Worm (Caenorhabditis elegans) whole organism, L2 larva: ENCODE data around the gene clec-171.

ENCODE experiments used
- F13H6.1 ChIP-seq: sonication (generic microtip); optimal IDR thresholded peaks from 2 replicates; lab custom pipeline; 2016; ENCODE audit warnings: missing genetic modification characterization, missing compliant biosample characterization
- R02D3.7 ChIP-seq: fragments of 150-350 bp; optimal IDR thresholded peaks from 2 replicates; lab custom pipeline; 2014; ENCODE audit warnings: missing biosample characterization, missing genetic modification characterization
- Y55F3AM.14 ChIP-seq: fragments of 200-800 bp; sonication (Bioruptor generic); optimal IDR thresholded peaks from 2 replicates; lab custom pipeline; 2018; ENCODE audit warnings: mild to moderate bottlenecking, missing genetic modification characterization, missing compliant biosample characterization
- ZK546.5 ChIP-seq: sonication (generic microtip); optimal IDR thresholded peaks from 2 replicates; lab custom pipeline; 2017; ENCODE audit warnings: missing biosample characterization, missing genetic modification characterization
- ceh-82 ChIP-seq: fragments of 150-350 bp; optimal IDR thresholded peaks from 2 replicates; lab custom pipeline; 2014; ENCODE audit warnings: missing biosample characterization, missing genetic modification characterization
- crh-2 ChIP-seq: sonication (generic microtip); optimal IDR thresholded peaks from 2 replicates; lab custom pipeline; 2017; ENCODE audit warnings: missing biosample characterization, missing genetic modification characterization
- dmd-4 ChIP-seq: sonication (generic microtip); optimal IDR thresholded peaks from 2 replicates; lab custom pipeline; 2017; ENCODE audit warnings: missing biosample characterization, missing genetic modification characterization
- egl-27 ChIP-seq: sonication (generic microtip); optimal IDR thresholded peaks from 3 replicates; lab custom pipeline; 2017; ENCODE audit warnings: missing biosample characterization, missing genetic modification reagents, missing genetic modification characterization
- elt-1 ChIP-seq: fragments of 150-350 bp; optimal IDR thresholded peaks from 2 replicates; lab custom pipeline; 2014; ENCODE audit warnings: missing biosample characterization, missing genetic modification characterization
- elt-3 ChIP-seq: sonication (generic microtip); optimal IDR thresholded peaks from 2 replicates; lab custom pipeline; 2017; ENCODE audit warnings: missing biosample characterization, missing genetic modification characterization
- fos-1 ChIP-seq: fragments of 150-350 bp; optimal IDR thresholded peaks from 2 replicates; lab custom pipeline; 2014; ENCODE audit warnings: missing biosample characterization, missing genetic modification characterization
- lin-11 ChIP-seq: fragments of 150-350 bp; sonication (generic microtip); optimal IDR thresholded peaks from 2 replicates; lab custom pipeline; 2014; ENCODE audit warnings: missing biosample characterization, missing genetic modification characterization, inconsistent platforms, mixed read lengths
- lin-13 ChIP-seq: fragments of 150-350 bp; optimal IDR thresholded peaks from 2 replicates; lab custom pipeline; 2014; ENCODE audit warnings: missing biosample characterization, missing genetic modification reagents, missing genetic modification characterization
- lin-39 ChIP-seq: fragments of 150-350 bp; optimal IDR thresholded peaks from 2 replicates; lab custom pipeline; 2014; ENCODE audit warnings: missing biosample characterization, missing genetic modification reagents, missing genetic modification characterization
- lsy-2 ChIP-seq, 2 experiments: fragments of 150-350 bp in 1 of 2; sonication (generic microtip) in 1 of 2; optimal IDR thresholded peaks; 2 replicates each; lab custom pipeline; 2014 to 2017; ENCODE audit warnings: missing biosample characterization in 2 of 2, missing genetic modification characterization in 2 of 2
- mbf-1 ChIP-seq: sonication (generic microtip); optimal IDR thresholded peaks from 2 replicates; lab custom pipeline; 2017; ENCODE audit warnings: missing biosample characterization, missing genetic modification characterization
- nhr-10 ChIP-seq: sonication (generic microtip); optimal IDR thresholded peaks from 2 replicates; lab custom pipeline; 2017; ENCODE audit warnings: missing biosample characterization, missing genetic modification characterization
- nhr-11 ChIP-seq: fragments of 150-350 bp; optimal IDR thresholded peaks from 2 replicates; lab custom pipeline; 2014; ENCODE audit warnings: missing biosample characterization, missing genetic modification characterization
- nhr-12 ChIP-seq: fragments of 150-350 bp; optimal IDR thresholded peaks from 2 replicates; lab custom pipeline; 2014; ENCODE audit warnings: missing biosample characterization, missing genetic modification characterization
- nhr-21 ChIP-seq: fragments of 150-350 bp; optimal IDR thresholded peaks from 2 replicates; lab custom pipeline; 2014; ENCODE audit warnings: missing biosample characterization, missing genetic modification characterization
- nhr-23 ChIP-seq: fragments of 150-350 bp; optimal IDR thresholded peaks from 2 replicates; lab custom pipeline; 2014; ENCODE audit warnings: missing biosample characterization, missing genetic modification reagents, missing genetic modification characterization
- nhr-237 ChIP-seq: fragments of 150-350 bp; optimal IDR thresholded peaks from 2 replicates; lab custom pipeline; 2014; ENCODE audit warnings: missing biosample characterization, missing genetic modification characterization
- nhr-25 ChIP-seq: fragments of 150-350 bp; sonication (generic microtip); optimal IDR thresholded peaks from 3 replicates; lab custom pipeline; 2014; ENCODE audit warnings: missing biosample characterization, missing genetic modification characterization
- nhr-6 ChIP-seq: fragments of 150-350 bp; optimal IDR thresholded peaks from 2 replicates; lab custom pipeline; 2014; ENCODE audit warnings: missing biosample characterization, missing genetic modification characterization
- nhr-77 ChIP-seq: fragments of 150-350 bp; optimal IDR thresholded peaks from 2 replicates; lab custom pipeline; 2014; ENCODE audit warnings: missing biosample characterization, missing genetic modification characterization
- peb-1 ChIP-seq: fragments of 150-350 bp; optimal IDR thresholded peaks from 2 replicates; lab custom pipeline; 2014; ENCODE audit warnings: missing biosample characterization, missing genetic modification characterization
- sem-4 ChIP-seq: fragments of 150-350 bp; optimal IDR thresholded peaks from 2 replicates; lab custom pipeline; 2014; ENCODE audit warnings: missing biosample characterization, missing genetic modification reagents, missing genetic modification characterization
- sma-3 ChIP-seq: sonication (generic microtip); optimal IDR thresholded peaks from 2 replicates; lab custom pipeline; 2016; ENCODE audit warnings: missing genetic modification reagents, missing genetic modification characterization, missing compliant biosample characterization
- sma-9 ChIP-seq, 2 experiments: fragments of 150-350 bp in 1 of 2; sonication (generic microtip) in 1 of 2; optimal IDR thresholded peaks; 2 replicates each; lab custom pipeline; 2014 to 2016; ENCODE audit warnings: missing genetic modification characterization in 2 of 2, mild to moderate bottlenecking in 1 of 2, missing biosample characterization in 1 of 2, missing compliant biosample characterization in 1 of 2, missing genetic modification reagents in 1 of 2, moderate library complexity in 1 of 2
- snpc-4 ChIP-seq: fragments of 150-350 bp; optimal IDR thresholded peaks from 2 replicates; lab custom pipeline; 2014; ENCODE audit warnings: missing biosample characterization, missing genetic modification characterization
- unc-39 ChIP-seq: fragments of 150-350 bp; optimal IDR thresholded peaks from 2 replicates; lab custom pipeline; 2014; ENCODE audit warnings: missing biosample characterization, missing genetic modification characterization
- zag-1 ChIP-seq: fragments of 150-350 bp; optimal IDR thresholded peaks from 2 replicates; lab custom pipeline; 2014; ENCODE audit warnings: missing biosample characterization, missing genetic modification characterization
- ztf-1 ChIP-seq: fragments of 200-800 bp; sonication (Bioruptor generic); conservative IDR thresholded peaks from 2 replicates; pipeline ENCODE4 v1.3.6; 2022; ENCODE audit warnings: missing genetic modification characterization, missing compliant biosample characterization
- ztf-11 ChIP-seq: sonication (generic microtip); optimal IDR thresholded peaks from 2 replicates; lab custom pipeline; 2017; ENCODE audit warnings: missing biosample characterization, missing genetic modification characterization
- ztf-4 ChIP-seq: fragments of 150-350 bp; optimal IDR thresholded peaks from 2 replicates; lab custom pipeline; 2014; ENCODE audit warnings: missing biosample characterization, missing genetic modification characterization

Gene clec-171

DNA sequence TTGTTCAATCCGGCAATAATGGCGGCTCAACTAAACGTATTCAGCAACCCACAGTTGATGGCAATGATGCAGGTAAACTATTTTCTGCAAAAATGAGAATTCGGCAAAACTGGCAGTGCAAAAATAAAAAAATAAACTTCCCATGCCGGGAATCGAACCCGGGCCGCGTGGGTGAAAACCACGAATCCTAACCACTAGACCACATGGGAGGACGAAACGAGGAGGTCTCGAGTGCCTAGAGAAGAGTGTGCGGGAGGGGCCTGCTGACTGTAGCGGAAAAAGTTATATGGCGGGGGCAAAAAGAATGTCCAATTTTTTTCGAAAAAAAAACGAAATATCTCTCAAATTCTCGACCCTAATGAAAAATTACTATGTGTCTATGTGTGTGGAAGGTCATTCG lies 39.1 kb downstream of the clec-171 start (continued):
- TF ChIP-seq elt-3 (tag; lab: Kevin White, UChicago) (no peak), R02D3.7 (tag; lab: Kevin White, UChicago) (no peak), nhr-25 (peak; percentile 10), nhr-10 (tag; lab: Kevin White, UChicago) (no peak)
- TF ChIP-seq, all 48 proteins: peak for 13

DNA sequence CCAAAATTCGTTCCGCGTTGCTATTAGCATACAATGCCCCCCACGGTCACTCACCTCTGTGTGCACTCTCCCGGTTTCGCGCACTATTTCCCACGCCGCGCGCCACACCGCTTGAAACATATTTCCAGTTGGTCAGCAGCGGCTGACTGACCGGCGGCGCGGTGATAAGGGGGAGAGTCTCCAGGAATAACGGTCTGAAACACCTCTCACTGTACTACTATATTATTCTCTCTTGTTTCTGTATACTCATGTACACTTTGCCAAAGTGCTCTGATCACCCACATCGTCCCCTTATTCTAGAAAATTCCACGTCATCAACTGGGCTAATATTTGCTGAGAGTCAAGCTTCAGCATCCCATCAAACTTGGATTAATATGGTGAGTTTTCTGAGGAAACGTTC lies 41.3 kb downstream of the clec-171 start, which contains the start of gene nhr-41:
nhr-41 (plus strand) TSS at position 301 of the 400 bp plus-strand sequence.
- no peak for TF ChIP-seq F13H6.1 (tag; lab: Kevin White, UChicago)
- no peak for TF ChIP-seq R02D3.7 (tag; lab: Kevin White, UChicago)
- no peak for TF ChIP-seq lin-39 (tag; lab: Kevin White, UChicago)
- no peak for TF ChIP-seq elt-1 (tag; lab: Kevin White, UChicago)
- TF ChIP-seq lsy-2 (tag; optimal IDR thresholded peaks at IDR 0.05; lab: Kevin White, UChicago): no peak
- no peak for TF ChIP-seq nhr-11 (tag; lab: Kevin White, UChicago)

DNA sequence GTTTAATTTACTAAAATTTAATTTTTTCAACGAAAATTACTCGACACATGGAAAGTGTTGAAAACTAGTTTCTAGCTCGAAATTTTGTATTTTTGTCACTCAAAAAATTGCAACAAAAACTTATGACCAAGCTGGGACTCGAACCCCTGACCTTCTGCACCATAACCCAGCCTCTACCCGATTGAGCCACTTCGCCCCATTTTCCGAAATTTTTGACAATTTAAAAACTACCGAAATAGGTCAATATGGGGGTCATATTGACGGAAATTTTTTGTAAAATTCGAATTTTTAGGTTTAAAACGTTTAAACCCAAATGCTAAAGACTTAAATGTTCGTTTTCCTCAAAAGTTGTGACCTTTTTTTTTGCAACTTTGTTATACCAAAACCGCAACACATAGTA lies 41.7 kb downstream of the clec-171 start:
- no peak for TF ChIP-seq ztf-4 (tag; lab: Kevin White, UChicago)
- TF ChIP-seq, all 48 proteins: peak for 0

DNA sequence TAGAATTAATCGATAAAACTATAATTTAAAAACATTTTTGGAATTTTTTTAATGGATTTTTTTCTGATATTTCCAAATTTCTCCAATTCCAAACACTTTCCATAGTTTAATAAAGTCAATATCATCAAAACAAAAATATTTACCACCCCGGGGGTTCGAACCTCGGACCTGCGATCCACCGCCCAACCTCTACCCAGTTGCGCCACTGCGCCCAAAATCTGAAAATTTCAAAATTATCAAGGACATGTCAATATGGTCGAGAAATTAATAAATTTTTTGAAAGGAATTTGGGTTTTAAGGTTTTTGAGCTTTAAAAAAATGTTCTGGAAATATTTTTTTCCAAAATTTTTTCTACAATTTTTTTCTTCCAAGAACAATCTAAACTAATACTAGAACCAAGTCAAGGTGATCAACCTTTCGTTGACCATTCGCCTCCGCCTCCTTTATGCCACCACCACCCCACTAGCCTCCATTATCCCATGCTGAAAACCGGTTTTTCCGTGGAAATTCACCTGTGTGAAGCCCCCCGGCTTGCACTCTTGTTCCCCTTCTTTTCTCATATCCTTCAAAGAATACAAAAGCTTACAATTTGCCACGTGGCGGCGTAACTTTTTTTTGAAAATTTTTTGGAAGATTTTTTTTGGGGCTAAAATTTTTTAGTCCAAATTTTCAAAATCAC lies 45.4 kb downstream of the clec-171 start:
- TF ChIP-seq nhr-21 (tag; lab: Kevin White, UChicago) (no peak), nhr-25 (peak; percentile 8)
- TF ChIP-seq, all 48 proteins: peak for 1

DNA sequence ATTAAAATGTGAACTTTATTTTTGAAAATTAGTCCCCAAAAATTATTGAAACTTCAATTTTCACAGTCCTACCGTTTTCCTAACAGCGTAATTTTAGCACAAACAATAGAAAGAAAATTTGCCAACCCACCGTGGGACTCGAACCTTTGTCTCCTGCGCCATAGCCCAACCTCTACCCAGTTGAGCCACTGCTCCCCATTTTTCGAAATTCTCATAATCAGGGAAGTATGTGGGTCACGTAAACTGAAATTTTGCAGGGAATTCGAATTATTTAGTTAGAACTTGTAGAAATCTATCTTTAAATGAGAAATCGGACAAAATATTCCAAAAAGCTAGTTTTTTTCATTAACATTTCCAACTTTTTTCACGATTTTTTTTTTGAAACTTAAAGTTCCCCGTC lies 46.8 kb downstream of the clec-171 start:
- TF ChIP-seq lin-39 (tag; lab: Kevin White, UChicago): no peak
- no peak for TF ChIP-seq zag-1
- no peak for TF ChIP-seq nhr-6
- no peak for TF ChIP-seq snpc-4 (tag; lab: Kevin White, UChicago)
- no peak for TF ChIP-seq elt-3 (tag; lab: Kevin White, UChicago)
- TF ChIP-seq lsy-2 (tag; optimal IDR thresholded peaks at IDR 0.05; lab: Kevin White, UChicago): no peak
- no peak for TF ChIP-seq nhr-12 (tag; lab: Kevin White, UChicago)
- TF ChIP-seq ceh-82 (tag; lab: Kevin White, UChicago): no peak
- no peak for TF ChIP-seq nhr-23 (tag; lab: Kevin White, UChicago)
- no peak for TF ChIP-seq unc-39
- TF ChIP-seq ztf-1 (GFP tag; lab: Robert Waterston, UW): no peak
- no peak for TF ChIP-seq Y55F3AM.14 (GFP tag; lab: Kevin White, UChicago)
- no peak for TF ChIP-seq nhr-77 (tag; lab: Kevin White, UChicago)
- TF ChIP-seq peb-1 (tag; lab: Kevin White, UChicago): no peak
- no peak for TF ChIP-seq mbf-1
- no peak for TF ChIP-seq lin-11
- no peak for TF ChIP-seq dmd-4 (tag; lab: Kevin White, UChicago)
- no peak for TF ChIP-seq F13H6.1 (tag; lab: Kevin White, UChicago)

DNA sequence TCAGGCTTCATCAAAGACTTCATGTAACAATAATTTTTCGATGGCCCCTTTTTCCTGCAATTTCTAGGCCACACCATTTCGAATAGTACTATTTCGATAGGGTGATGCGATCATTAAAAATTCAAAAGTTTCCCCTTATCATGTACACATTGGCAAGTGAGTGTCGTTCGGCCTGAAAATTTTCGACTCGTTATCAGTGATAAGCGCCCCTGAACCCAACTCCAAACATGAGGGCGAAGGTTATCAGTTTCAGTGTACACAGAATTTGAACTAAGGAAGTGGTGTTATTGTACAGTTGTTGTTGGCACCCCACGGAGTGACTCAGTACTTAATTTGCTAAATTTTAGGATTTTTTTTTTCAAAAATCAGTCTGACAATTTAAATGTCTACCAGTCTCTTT lies 48.2 kb downstream of the clec-171 start:
- TF ChIP-seq crh-2: no peak
- no peak for TF ChIP-seq egl-27 (tag; lab: Kevin White, UChicago)
- no peak for TF ChIP-seq ztf-1 (GFP tag; lab: Robert Waterston, UW)
- TF ChIP-seq sma-3 (GFP tag; lab: Kevin White, UChicago): peak; percentile 6
- TF ChIP-seq dmd-4 (tag; lab: Kevin White, UChicago): no peak
- TF ChIP-seq nhr-237 (tag; lab: Kevin White, UChicago): no peak
- no peak for TF ChIP-seq nhr-12 (tag; lab: Kevin White, UChicago)
- TF ChIP-seq lin-13 (GFP tag; lab: Kevin White, UChicago): no peak
- no peak for TF ChIP-seq ZK546.5 (tag; lab: Kevin White, UChicago)
- peak; percentile 66 for TF ChIP-seq sma-9 (GFP tag; optimal IDR thresholded peaks at IDR 0.05; lab: Kevin White, UChicago)
- TF ChIP-seq sma-9 (tag; optimal IDR thresholded peaks at IDR 0.05; lab: Kevin White, UChicago): no peak
- no peak for TF ChIP-seq nhr-23 (tag; lab: Kevin White, UChicago)
- peak; percentile 96 for TF ChIP-seq fos-1 (tag; lab: Kevin White, UChicago)
- no peak for TF ChIP-seq snpc-4 (tag; lab: Kevin White, UChicago)
- no peak for TF ChIP-seq lin-11
- TF ChIP-seq nhr-21 (tag; lab: Kevin White, UChicago): no peak
- no peak for TF ChIP-seq sem-4
- TF ChIP-seq F13H6.1 (tag; lab: Kevin White, UChicago): peak; percentile 48
- no peak for TF ChIP-seq ztf-11 (tag; lab: Kevin White, UChicago)
- TF ChIP-seq, all 48 proteins: peak for 4
